Worm (Caenorhabditis elegans): Measurements from ENCODE around the gene cgp-1.
A peak's percentile ranks its signal among the peaks of the same experiment; 100 is the strongest.

Gene cgp-1

DNA sequence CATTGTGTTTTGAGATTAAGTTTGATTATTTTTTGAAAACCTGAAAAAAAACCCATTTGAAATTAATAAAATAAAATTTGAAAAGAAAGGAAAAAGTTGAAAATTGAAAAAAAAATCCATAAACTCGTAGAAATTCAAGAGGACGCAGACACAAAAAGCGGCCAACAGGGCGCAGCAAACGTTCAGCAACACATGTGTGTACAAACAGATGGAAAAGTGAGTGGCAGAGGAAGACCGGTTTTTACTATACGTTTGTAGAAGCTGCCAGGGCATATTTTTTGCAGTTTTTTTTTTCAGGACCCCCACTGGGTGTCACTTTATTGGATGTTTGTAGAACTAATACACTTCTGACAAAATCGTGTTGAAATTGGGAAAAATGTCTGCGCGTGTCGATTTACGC is at the start of gene cgp-1:
Gene cgp-1, minus strand, starts transcription at position 40 of the 400 bp plus-strand sequence.
- TF ChIP-seq ztf-23 (GFP tag; IDR thresholded peaks at IDR 0.05) (no peak), med-1 (GFP tag; optimal IDR thresholded peaks at IDR 0.05; ENCODE audit: insufficient read depth) (no peak), flt-1 (GFP tag; IDR thresholded peaks at IDR 0.05) (no peak), klf-2 (GFP tag; conservative IDR thresholded peaks at IDR 0.05) (no peak), ztf-29 (GFP tag; IDR thresholded peaks at IDR 0.05) (no peak), cog-1 (tag; optimal IDR thresholded peaks at IDR 0.05) (no peak), tab-1 (GFP tag; IDR thresholded peaks at IDR 0.05) (no peak), ref-1 (GFP tag; conservative IDR thresholded peaks at IDR 0.05) (no peak), T22C8.4 (GFP tag; IDR thresholded peaks at IDR 0.05) (no peak)

DNA sequence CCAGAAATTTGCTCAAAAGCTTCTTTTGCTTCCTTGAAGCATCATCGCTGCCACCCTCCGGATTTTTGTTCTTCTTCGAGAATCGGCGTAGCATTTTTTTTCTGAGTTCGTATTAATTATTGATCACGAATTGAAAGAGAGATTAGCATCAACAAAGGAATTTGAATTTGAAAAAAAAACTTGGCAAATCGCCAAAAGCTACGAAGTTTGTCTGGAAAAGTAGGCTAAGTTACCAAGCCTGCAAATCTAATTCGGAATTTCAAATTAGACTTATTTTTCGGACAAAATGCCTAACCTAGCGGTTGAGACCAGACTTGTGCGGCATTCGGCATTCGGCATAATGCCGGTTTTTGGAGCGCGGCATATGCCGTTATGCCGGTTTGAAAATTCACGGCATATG is 49.5 kb upstream of the cgp-1 start, which contains the start of gene cfap-36:
Gene cfap-36, minus strand, starts transcription at position 101 of the 400 bp plus-strand sequence.
- TF ChIP-seq klf-2 (GFP tag; conservative IDR thresholded peaks at IDR 0.05) (no peak), ztf-29 (GFP tag; IDR thresholded peaks at IDR 0.05) (no peak), ref-1 (GFP tag; conservative IDR thresholded peaks at IDR 0.05) (no peak), ztf-23 (GFP tag; IDR thresholded peaks at IDR 0.05) (no peak), T22C8.4 (GFP tag; IDR thresholded peaks at IDR 0.05) (no peak), flt-1 (GFP tag; IDR thresholded peaks at IDR 0.05) (no peak), cog-1 (tag; optimal IDR thresholded peaks at IDR 0.05) (no peak), tab-1 (GFP tag; IDR thresholded peaks at IDR 0.05) (no peak), med-1 (GFP tag; optimal IDR thresholded peaks at IDR 0.05; ENCODE audit: insufficient read depth) (no peak)

DNA sequence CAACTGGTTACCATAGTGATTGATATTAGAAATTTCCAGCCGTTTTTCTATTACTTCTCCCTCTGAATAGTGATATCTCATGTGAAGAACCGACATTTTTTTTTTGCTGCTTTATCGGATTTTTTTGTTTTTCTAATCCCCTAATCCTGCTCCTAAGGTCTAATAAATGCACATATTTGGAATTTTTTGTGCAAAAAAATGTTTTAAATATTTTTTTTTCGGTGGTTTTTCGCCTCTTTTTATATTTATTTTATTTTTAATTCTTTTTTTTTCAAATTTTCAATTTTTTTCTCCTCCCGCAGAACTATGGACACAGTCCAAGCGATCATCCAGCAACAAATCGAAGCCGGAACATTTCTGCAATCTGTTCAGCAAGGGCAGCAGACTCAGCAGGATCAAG is 44.1 kb upstream of the cgp-1 start, which contains the start of gene Y108G3AL.2:
Gene Y108G3AL.2, plus strand, starts transcription at position 301 of the 400 bp plus-strand sequence.
- no peak for TF ChIP-seq klf-2 (GFP tag; conservative IDR thresholded peaks at IDR 0.05)
- TF ChIP-seq T22C8.4 (GFP tag; IDR thresholded peaks at IDR 0.05) = no peak
- TF ChIP-seq cog-1 (tag; optimal IDR thresholded peaks at IDR 0.05) = no peak
- TF ChIP-seq ztf-29 (GFP tag; IDR thresholded peaks at IDR 0.05) = no peak
- no peak for TF ChIP-seq ztf-23 (GFP tag; IDR thresholded peaks at IDR 0.05)
- TF ChIP-seq flt-1 (GFP tag; IDR thresholded peaks at IDR 0.05) = no peak
- no peak for TF ChIP-seq med-1 (GFP tag; optimal IDR thresholded peaks at IDR 0.05; ENCODE audit: insufficient read depth)
- no peak for TF ChIP-seq tab-1 (GFP tag; IDR thresholded peaks at IDR 0.05)
- no peak for TF ChIP-seq ref-1 (GFP tag; conservative IDR thresholded peaks at IDR 0.05)

DNA sequence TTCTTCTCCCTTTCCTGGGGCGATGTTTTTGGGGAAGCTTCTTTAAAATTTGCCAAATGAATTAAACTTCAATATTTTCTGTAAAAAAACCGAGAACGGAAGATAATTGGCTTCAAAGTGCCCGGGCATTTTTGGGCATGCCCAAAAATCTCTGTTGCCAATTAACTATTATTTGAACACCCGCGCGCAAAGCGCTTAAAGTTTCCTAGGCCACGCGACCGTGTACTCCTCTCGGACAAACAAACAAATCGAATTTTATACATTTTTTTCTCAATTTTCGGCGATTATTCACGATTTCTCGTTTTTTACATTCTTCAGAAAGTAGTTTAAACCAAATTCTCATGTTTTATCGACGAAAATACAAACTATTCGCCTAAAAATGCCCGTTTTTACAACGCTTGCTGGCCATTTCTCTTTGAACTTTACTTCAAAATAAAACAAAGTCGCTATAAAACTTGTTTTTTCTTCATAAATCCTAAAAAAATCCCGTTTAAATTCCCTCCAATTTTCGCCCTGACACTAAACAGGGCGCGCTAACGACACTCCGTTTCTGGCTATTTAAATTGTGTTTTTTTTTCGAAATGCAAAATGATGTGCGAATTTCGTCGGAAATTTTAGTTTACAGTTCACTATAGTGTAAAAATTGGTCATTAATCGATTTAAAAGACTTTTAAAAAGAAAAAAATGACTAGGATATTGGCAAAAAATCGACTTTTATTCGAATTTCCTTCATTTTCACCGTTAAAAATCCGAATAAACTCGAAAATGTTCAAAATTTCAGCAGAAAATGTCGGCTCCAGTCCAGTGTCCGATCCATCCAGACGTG is 33.7 kb upstream of the cgp-1 start, which contains the start of gene ttb-1:
Gene ttb-1, plus strand, starts transcription at position 776 of the 826 bp plus-strand sequence.
- peak; percentile 52; the same call in 1 of the 2 replicates for TF ChIP-seq ztf-23 (GFP tag; IDR thresholded peaks at IDR 0.05)
- no peak for TF ChIP-seq klf-2 (GFP tag; conservative IDR thresholded peaks at IDR 0.05)
- TF ChIP-seq T22C8.4 (GFP tag; IDR thresholded peaks at IDR 0.05) = no peak
- TF ChIP-seq flt-1 (GFP tag; IDR thresholded peaks at IDR 0.05) = peak; percentile 63; the same call in 1 of the 2 replicates
- peak; percentile 49; the same call in 1 of the 2 replicates for TF ChIP-seq ztf-29 (GFP tag; IDR thresholded peaks at IDR 0.05)

DNA sequence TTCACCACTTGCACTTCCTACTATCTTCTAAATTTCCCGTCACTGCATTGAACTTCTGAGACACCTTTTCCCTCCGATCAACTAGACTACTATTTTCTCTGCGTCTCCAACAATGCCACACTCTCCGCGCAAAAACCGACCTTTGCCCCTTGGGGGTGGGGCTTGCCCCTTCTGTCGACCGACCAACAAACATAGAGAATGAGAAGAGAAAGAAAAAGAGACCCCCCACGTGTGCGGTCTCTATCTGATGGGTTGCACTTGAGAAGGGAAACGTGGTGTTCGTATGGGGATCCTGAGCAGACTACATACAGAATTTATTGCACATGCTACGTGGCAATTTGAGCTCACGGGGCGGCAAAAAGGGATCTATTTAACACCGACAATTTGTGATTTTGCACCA is 32.6 kb upstream of the cgp-1 start:
- TF ChIP-seq med-1 (GFP tag; optimal IDR thresholded peaks at IDR 0.05; ENCODE audit: insufficient read depth) = no peak
- TF ChIP-seq cog-1 (tag; optimal IDR thresholded peaks at IDR 0.05) = no peak
- 0 out of 2 replicates have a peak, but pooled peaks have one; percentile 55 for TF ChIP-seq flt-1 (GFP tag; IDR thresholded peaks at IDR 0.05)
- 0 out of 2 replicates have a peak, but pooled peaks have one; percentile 9 for TF ChIP-seq klf-2 (GFP tag; conservative IDR thresholded peaks at IDR 0.05)
- TF ChIP-seq ztf-23 (GFP tag; IDR thresholded peaks at IDR 0.05) = peak; percentile 51; the same call in 1 of the 2 replicates

DNA sequence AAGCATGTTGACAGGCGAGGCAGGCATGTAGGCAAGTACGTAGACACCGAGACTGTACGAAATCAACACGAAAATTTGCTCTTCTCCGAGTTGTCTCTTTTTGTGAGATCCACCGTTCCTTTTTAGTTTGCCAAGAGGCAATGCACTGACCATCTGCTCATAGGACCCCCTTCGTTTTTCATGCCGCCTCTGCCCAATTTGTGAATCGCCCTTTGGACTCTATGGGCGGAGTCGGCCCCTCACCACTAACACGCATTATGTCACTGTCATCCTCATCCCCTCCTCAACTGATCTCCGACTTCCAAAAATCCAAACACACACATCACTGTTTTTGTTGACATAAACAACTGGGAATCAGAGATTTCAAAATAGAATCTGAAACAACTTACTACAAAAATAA is 31.3 kb upstream of the cgp-1 start:
- TF ChIP-seq flt-1 (GFP tag; IDR thresholded peaks at IDR 0.05) (0 out of 2 replicates have a peak, but pooled peaks have one; percentile 25), ztf-23 (GFP tag; IDR thresholded peaks at IDR 0.05) (0 out of 2 replicates have a peak, but pooled peaks have one; percentile 7), ref-1 (GFP tag; conservative IDR thresholded peaks at IDR 0.05) (no peak), ztf-29 (GFP tag; IDR thresholded peaks at IDR 0.05) (no peak), T22C8.4 (GFP tag; IDR thresholded peaks at IDR 0.05) (0 out of 2 replicates have a peak, but pooled peaks have one; percentile 7), tab-1 (GFP tag; IDR thresholded peaks at IDR 0.05) (0 out of 2 replicates have a peak, but pooled peaks have one; percentile 65)

DNA sequence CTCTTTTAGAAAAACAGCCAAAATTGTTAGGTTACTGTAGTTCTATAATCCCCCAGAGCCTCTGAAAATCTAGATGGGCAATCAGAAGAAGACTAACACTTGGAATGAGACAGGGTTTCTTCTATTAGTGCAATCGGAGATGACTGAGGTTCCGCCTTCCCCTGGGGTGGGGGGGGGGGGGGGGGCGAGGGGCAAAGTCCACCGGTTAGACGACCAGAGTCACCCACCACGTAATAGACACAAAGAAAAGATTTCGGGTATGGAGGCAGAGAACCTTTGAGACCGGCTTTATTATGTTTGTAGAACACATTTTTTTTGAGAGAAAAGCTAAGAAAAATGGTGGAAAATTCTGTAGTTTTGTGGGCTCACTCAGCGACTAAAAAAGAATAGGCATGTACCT is 29.6 kb upstream of the cgp-1 start:
- TF ChIP-seq flt-1 (GFP tag; IDR thresholded peaks at IDR 0.05) (0 out of 2 replicates have a peak, but pooled peaks have one; percentile 41), klf-2 (GFP tag; conservative IDR thresholded peaks at IDR 0.05) (no peak)

DNA sequence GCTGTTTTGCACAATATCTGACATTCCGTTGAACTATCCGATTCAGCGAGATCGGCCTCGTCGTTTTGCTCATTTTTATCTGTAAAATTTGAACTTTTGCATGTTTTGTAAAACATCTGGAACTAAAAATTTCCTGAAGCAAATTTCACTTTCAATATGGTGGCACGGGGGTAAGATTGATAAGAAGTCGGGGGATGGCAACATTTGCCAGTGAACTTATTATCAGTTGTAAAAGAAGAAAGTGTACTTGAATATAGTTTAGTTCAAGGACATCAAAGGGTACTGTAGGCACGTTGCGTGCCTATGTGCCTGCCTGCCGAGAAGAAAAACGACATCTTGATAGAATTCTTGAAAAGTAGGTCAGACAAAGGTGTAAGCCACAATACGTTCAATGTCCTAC is 28.7 kb upstream of the cgp-1 start, which contains the start of gene W03F9.4:
Gene W03F9.4, minus strand, starts transcription at position 79 of the 400 bp plus-strand sequence.
- TF ChIP-seq ztf-23 (GFP tag; IDR thresholded peaks at IDR 0.05) (no peak), tab-1 (GFP tag; IDR thresholded peaks at IDR 0.05) (no peak), flt-1 (GFP tag; IDR thresholded peaks at IDR 0.05) (no peak), ref-1 (GFP tag; conservative IDR thresholded peaks at IDR 0.05) (no peak), med-1 (GFP tag; optimal IDR thresholded peaks at IDR 0.05; ENCODE audit: insufficient read depth) (no peak), klf-2 (GFP tag; conservative IDR thresholded peaks at IDR 0.05) (no peak), cog-1 (tag; optimal IDR thresholded peaks at IDR 0.05) (no peak)

DNA sequence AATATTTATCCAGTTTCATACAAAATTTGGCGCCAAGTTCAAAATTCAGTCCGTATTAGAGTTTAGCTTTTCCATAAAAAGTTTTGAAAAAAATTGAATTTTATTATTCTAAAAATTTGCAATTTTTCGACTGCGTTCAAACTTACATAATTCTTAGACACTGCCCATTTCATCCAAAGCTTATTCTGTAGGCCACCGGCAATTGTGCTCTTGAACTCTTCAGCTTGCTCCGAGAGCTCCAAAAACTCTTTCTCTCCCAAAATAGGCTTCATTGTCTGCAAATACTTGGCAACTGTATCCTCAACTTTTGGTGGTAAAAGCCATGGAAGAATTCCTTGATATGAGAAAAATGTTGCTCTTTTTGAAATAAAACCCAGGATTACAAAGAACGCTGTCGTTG is 27.5 kb upstream of the cgp-1 start:
- TF ChIP-seq ref-1 (GFP tag; conservative IDR thresholded peaks at IDR 0.05) (no peak), ztf-23 (GFP tag; IDR thresholded peaks at IDR 0.05) (no peak), flt-1 (GFP tag; IDR thresholded peaks at IDR 0.05) (no peak), cog-1 (tag; optimal IDR thresholded peaks at IDR 0.05) (no peak), klf-2 (GFP tag; conservative IDR thresholded peaks at IDR 0.05) (no peak), med-1 (GFP tag; optimal IDR thresholded peaks at IDR 0.05; ENCODE audit: insufficient read depth) (no peak), T22C8.4 (GFP tag; IDR thresholded peaks at IDR 0.05) (no peak), ztf-29 (GFP tag; IDR thresholded peaks at IDR 0.05) (no peak), tab-1 (GFP tag; IDR thresholded peaks at IDR 0.05) (no peak)

Data from whole organism, midembryonic.